Worm (Caenorhabditis elegans) whole organism, late embryonic: ENCODE results near the gene dhs-5.

ENCODE experiments used
- C38D4.7 ChIP-seq: fragments of 200-800 bp; sonication (Bioruptor generic); optimal IDR thresholded peaks from 2 replicates; lab custom pipeline; 2018; ENCODE audit warnings: mild to moderate bottlenecking, missing genetic modification characterization, moderate library complexity, missing compliant biosample characterization
- K02D7.2 ChIP-seq: sonication (generic microtip); optimal IDR thresholded peaks from 2 replicates; lab custom pipeline; 2017; ENCODE audit warnings: mild to moderate bottlenecking, missing genetic modification characterization, missing compliant biosample characterization
- K09A11.1 ChIP-seq: sonication (generic microtip); optimal IDR thresholded peaks from 2 replicates; lab custom pipeline; 2017; ENCODE audit warnings: antibody characterized with exemption, mild to moderate bottlenecking, missing genetic modification characterization, missing compliant biosample characterization; ENCODE audit not compliant: insufficient read depth
- ceh-18 ChIP-seq: sonication (generic microtip); optimal IDR thresholded peaks from 2 replicates; lab custom pipeline; 2016; ENCODE audit warnings: missing genetic modification characterization, missing compliant biosample characterization
- ceh-22 ChIP-seq: sonication (generic microtip); optimal IDR thresholded peaks from 2 replicates; lab custom pipeline; 2017; ENCODE audit warnings: missing biosample characterization, missing genetic modification characterization
- ceh-24 ChIP-seq: sonication (generic microtip); optimal IDR thresholded peaks from 2 replicates; lab custom pipeline; 2016; ENCODE audit warnings: mild to moderate bottlenecking, missing genetic modification characterization, missing compliant biosample characterization
- ceh-31 ChIP-seq: sonication (generic microtip); optimal IDR thresholded peaks from 2 replicates; lab custom pipeline; 2016; ENCODE audit warnings: missing genetic modification characterization, missing compliant biosample characterization
- ceh-45 ChIP-seq: fragments of 200-800 bp; sonication (Bioruptor generic); IDR thresholded peaks from 2 replicates; pipeline ENCODE4 v1.3.6; 2022; ENCODE audit warnings: missing genetic modification reagents, missing genetic modification characterization, missing compliant biosample characterization
- dve-1 ChIP-seq: sonication (generic microtip); optimal IDR thresholded peaks from 2 replicates; lab custom pipeline; 2017; ENCODE audit warnings: antibody characterized with exemption, mild to moderate bottlenecking, missing genetic modification characterization, missing compliant biosample characterization
- elt-2 ChIP-seq: sonication (generic microtip); optimal IDR thresholded peaks from 2 replicates; lab custom pipeline; 2016; ENCODE audit warnings: missing genetic modification reagents, missing genetic modification characterization, missing compliant biosample characterization
- eyg-1 ChIP-seq: sonication (generic microtip); optimal IDR thresholded peaks from 2 replicates; lab custom pipeline; 2016; ENCODE audit warnings: missing genotype, missing genetic modification characterization, missing compliant biosample characterization
- gmeb-2 ChIP-seq: sonication (generic microtip); optimal IDR thresholded peaks from 2 replicates; lab custom pipeline; 2016; ENCODE audit warnings: missing genetic modification characterization, inconsistent platforms, missing compliant biosample characterization
- hlh-13 ChIP-seq: fragments of 200-800 bp; sonication (Bioruptor generic); optimal IDR thresholded peaks from 2 replicates; lab custom pipeline; 2018; ENCODE audit warnings: mild to moderate bottlenecking, missing genetic modification characterization, missing compliant biosample characterization
- hlh-15 ChIP-seq: sonication (generic microtip); optimal IDR thresholded peaks from 2 replicates; lab custom pipeline; 2016; ENCODE audit warnings: missing genetic modification characterization, missing compliant biosample characterization
- hlh-30 ChIP-seq: sonication (generic microtip); optimal IDR thresholded peaks from 2 replicates; lab custom pipeline; 2017; ENCODE audit warnings: antibody characterized with exemption, missing genetic modification characterization, missing compliant biosample characterization; ENCODE audit not compliant: insufficient read depth
- hlh-6 ChIP-seq: sonication (generic microtip); optimal IDR thresholded peaks from 2 replicates; lab custom pipeline; 2016; ENCODE audit warnings: missing genotype, missing genetic modification characterization, missing compliant biosample characterization
- lin-11 ChIP-seq: fragments of 200-800 bp; sonication (Bioruptor generic); optimal IDR thresholded peaks from 2 replicates; lab custom pipeline; 2018; ENCODE audit warnings: mild to moderate bottlenecking, missing genetic modification characterization, missing compliant biosample characterization
- madf-2 ChIP-seq: sonication (generic microtip); optimal IDR thresholded peaks from 2 replicates; lab custom pipeline; 2017; ENCODE audit warnings: missing genetic modification characterization, missing compliant biosample characterization
- nhr-232 ChIP-seq: sonication (generic microtip); optimal IDR thresholded peaks from 2 replicates; lab custom pipeline; 2016; ENCODE audit warnings: missing genetic modification characterization, missing compliant biosample characterization
- pag-3 ChIP-seq: sonication (generic microtip); optimal IDR thresholded peaks from 2 replicates; lab custom pipeline; 2016; ENCODE audit warnings: missing compliant biosample characterization, missing genetic modification characterization, borderline replicate concordance
- pax-1 ChIP-seq: fragments of 150-350 bp; optimal IDR thresholded peaks from 2 replicates; lab custom pipeline; 2014; ENCODE audit warnings: missing biosample characterization, missing genetic modification characterization
- pha-2 ChIP-seq: sonication (generic microtip); optimal IDR thresholded peaks from 2 replicates; lab custom pipeline; 2017; ENCODE audit warnings: mild to moderate bottlenecking, missing genetic modification characterization, missing compliant biosample characterization
- pros-1 ChIP-seq: fragments of 150-350 bp; optimal IDR thresholded peaks from 2 replicates; lab custom pipeline; 2014; ENCODE audit warnings: missing biosample characterization, missing genetic modification reagents, missing genetic modification characterization
- ref-2 ChIP-seq: sonication (generic microtip); optimal IDR thresholded peaks from 2 replicates; lab custom pipeline; 2016; ENCODE audit warnings: missing genetic modification characterization, missing compliant biosample characterization
- rnt-1 ChIP-seq: sonication (generic microtip); optimal IDR thresholded peaks from 2 replicates; lab custom pipeline; 2016; ENCODE audit warnings: missing genetic modification characterization, missing compliant biosample characterization
- sdc-2 ChIP-seq: sonication (generic microtip); optimal IDR thresholded peaks from 2 replicates; lab custom pipeline; 2016; ENCODE audit warnings: missing genotype, missing genetic modification characterization, missing compliant biosample characterization
- sox-2 ChIP-seq: fragments of 200-800 bp; sonication (Bioruptor generic); IDR thresholded peaks from 2 replicates; pipeline ENCODE4 v1.3.6; 2022; ENCODE audit warnings: missing genetic modification reagents, missing genetic modification characterization, missing compliant biosample characterization
- tbx-2 ChIP-seq: sonication (generic microtip); optimal IDR thresholded peaks from 2 replicates; lab custom pipeline; 2016; ENCODE audit warnings: missing genetic modification characterization, missing compliant biosample characterization
- ttx-3 ChIP-seq: sonication (generic microtip); optimal IDR thresholded peaks from 2 replicates; lab custom pipeline; 2016; ENCODE audit warnings: missing genetic modification reagents, missing genetic modification characterization, missing compliant biosample characterization
- unc-42 ChIP-seq: sonication (generic microtip); optimal IDR thresholded peaks from 2 replicates; lab custom pipeline; 2016; ENCODE audit warnings: missing genotype, missing genetic modification characterization, missing compliant biosample characterization
- unc-55 ChIP-seq: sonication (generic microtip); optimal IDR thresholded peaks from 2 replicates; lab custom pipeline; 2017; ENCODE audit warnings: missing biosample characterization, missing genetic modification reagents, missing genetic modification characterization
- zip-5 ChIP-seq: sonication (generic microtip); optimal IDR thresholded peaks from 2 replicates; lab custom pipeline; 2016; ENCODE audit warnings: missing genetic modification characterization, missing compliant biosample characterization

Gene dhs-5

DNA sequence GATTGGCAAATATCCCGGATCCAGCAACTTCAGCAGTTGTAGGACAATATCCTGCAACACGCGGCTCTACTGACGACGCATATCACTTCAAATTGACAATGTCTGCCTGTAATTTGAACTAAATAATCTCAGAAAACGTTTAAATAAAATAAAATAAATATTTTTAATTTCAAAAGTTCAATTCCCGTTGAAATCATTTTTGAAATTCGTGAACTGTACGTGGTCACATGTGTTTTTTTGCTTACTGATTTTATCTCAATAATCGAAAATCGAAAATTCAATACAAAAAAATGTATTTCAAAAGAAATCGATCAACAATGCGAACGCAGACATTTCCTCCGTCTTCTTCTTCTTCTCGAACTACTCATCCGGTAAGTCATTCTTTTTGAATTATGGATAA, 16.1 kb upstream of the dhs-5 start, which contains the start of gene F07F6.1:
TSS of gene F07F6.1 (plus strand) at position 301 of the 400 bp plus-strand sequence.
- TF ChIP-seq K09A11.1 (tag; lab: Kevin White, UChicago) = no peak
- TF ChIP-seq eyg-1 (tag; lab: Kevin White, UChicago) = no peak
- TF ChIP-seq sdc-2 (tag; lab: Kevin White, UChicago) = no peak
- TF ChIP-seq pax-1 (tag; lab: Kevin White, UChicago) = no peak
- no peak for TF ChIP-seq ceh-24 (tag; lab: Kevin White, UChicago)
- no peak for TF ChIP-seq ceh-22 (tag; lab: Kevin White, UChicago)
- TF ChIP-seq tbx-2 = no peak
- TF ChIP-seq ref-2 (tag; lab: Kevin White, UChicago) = no peak
- no peak for TF ChIP-seq ceh-45 (GFP tag; lab: Robert Waterston, UW)
- no peak for TF ChIP-seq gmeb-2 (tag; lab: Kevin White, UChicago)
- no peak for TF ChIP-seq pha-2 (tag; lab: Kevin White, UChicago)
- TF ChIP-seq unc-42 = no peak
- TF ChIP-seq ttx-3 = no peak
- TF ChIP-seq lin-11 (tag; lab: Kevin White, UChicago) = no peak
- TF ChIP-seq hlh-30 (tag; lab: Kevin White, UChicago) = no peak

DNA sequence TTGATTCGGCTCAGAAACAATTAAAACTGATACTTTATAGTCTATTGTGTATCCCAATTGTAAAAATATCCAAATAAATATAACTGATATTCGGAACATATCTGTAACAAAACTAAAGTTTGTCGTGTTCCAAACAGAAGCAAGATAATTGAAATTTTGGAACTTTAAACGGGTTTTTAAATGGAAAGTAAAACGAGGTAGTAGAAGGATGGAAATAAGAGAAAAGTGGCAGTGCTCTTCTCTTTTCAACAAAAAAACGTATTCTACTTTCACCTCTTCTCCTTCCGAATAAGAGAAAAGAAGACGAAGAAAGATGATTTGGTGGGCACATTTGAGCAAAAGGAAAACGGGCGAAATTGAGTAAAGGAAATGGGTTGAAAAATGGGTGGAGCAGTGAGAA, 7.1 kb upstream of the dhs-5 start, which contains the start of gene nmr-1:
TSS of gene nmr-1 (minus strand) at position 101 of the 400 bp plus-strand sequence.
- TF ChIP-seq nhr-232 (tag; lab: Kevin White, UChicago) (no peak), ceh-31 (tag; lab: Kevin White, UChicago) (no peak), K09A11.1 (tag; lab: Kevin White, UChicago) (no peak), zip-5 (no peak), ceh-45 (GFP tag; lab: Robert Waterston, UW) (no peak), ceh-24 (tag; lab: Kevin White, UChicago) (no peak), K02D7.2 (no peak), pag-3 (tag; lab: Kevin White, UChicago) (no peak), sdc-2 (tag; lab: Kevin White, UChicago) (no peak), ref-2 (tag; lab: Kevin White, UChicago) (no peak), eyg-1 (tag; lab: Kevin White, UChicago) (no peak)

DNA sequence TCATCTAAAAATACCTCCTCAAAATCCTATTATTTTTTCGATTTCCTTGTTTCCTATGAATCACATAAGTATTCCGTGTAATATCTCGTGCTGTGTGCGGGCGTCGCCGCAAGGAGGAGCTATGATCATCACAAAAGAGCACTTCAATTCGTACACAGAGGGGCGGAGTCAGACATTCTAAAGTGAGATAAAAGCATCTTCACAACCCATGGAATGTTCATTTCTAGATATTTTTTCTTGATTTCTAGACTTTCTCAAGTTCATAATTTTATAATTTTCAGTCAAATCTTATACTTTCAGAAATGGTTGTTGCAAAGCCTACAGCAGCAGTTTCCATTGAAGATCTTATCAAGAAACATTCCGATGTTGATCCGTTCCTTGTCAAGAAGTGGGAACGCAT, 6.3 kb upstream of the dhs-5 start, which contains the start of gene cex-1:
TSS of gene cex-1 (plus strand) at position 301 of the 400 bp plus-strand sequence.
- TF ChIP-seq madf-2 (tag; lab: Kevin White, UChicago) (no peak), hlh-15 (no peak), ceh-18 (tag; lab: Kevin White, UChicago) (no peak), elt-2 (tag; lab: Kevin White, UChicago) (no peak), hlh-6 (tag; lab: Kevin White, UChicago) (no peak), ttx-3 (no peak), nhr-232 (tag; lab: Kevin White, UChicago) (no peak)

DNA sequence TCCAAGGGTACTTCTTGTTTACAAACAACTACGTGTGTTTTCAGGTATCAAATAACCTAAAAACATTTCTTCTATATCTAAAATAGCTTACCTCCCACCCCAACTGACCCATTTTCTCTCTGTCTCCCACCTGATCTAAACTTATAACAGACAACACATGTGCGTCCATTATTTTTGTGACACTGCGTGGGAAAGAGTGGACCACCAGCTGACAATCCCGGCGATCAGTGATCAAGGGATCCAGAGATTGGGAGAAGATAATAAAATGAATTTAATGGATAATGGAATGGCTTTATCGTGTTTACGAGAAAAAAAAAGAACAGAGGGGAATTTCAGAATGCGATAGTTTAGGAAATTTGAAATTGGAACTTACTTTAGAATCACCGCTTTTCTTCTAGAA, 4.4 kb upstream of the dhs-5 start:
- TF ChIP-seq unc-55 (GFP tag; lab: Kevin White, UChicago) (peak; percentile 77), pros-1 (tag; lab: Kevin White, UChicago) (no peak), ceh-18 (tag; lab: Kevin White, UChicago) (peak; percentile 23)

DNA sequence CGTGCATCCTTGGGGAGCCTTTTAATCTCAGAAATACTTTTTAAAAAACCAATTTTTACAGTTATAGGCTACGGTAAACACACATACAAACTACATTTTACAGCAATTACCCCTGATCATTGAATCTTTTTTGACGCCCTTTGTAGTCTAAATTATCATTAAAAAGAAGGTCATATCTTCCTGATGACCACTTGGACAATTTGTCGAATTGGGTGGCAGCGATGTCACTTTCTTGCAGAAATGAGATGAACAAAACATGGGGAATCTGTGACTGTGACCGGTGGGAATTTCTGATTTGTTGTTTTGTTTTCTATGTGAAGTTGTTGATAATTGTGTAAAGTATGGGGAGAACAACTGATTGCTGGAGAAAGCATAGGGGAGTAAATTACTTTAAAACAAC, 4.0 kb upstream of the dhs-5 start:
- TF ChIP-seq dve-1 (no peak), ttx-3 (no peak), rnt-1 (tag; lab: Kevin White, UChicago) (no peak), hlh-30 (tag; lab: Kevin White, UChicago) (no peak), hlh-13 (GFP tag; lab: Kevin White, UChicago) (no peak), sox-2 (GFP tag; lab: Robert Waterston, UW) (no peak), ceh-45 (GFP tag; lab: Robert Waterston, UW) (no peak), hlh-15 (no peak)

DNA sequence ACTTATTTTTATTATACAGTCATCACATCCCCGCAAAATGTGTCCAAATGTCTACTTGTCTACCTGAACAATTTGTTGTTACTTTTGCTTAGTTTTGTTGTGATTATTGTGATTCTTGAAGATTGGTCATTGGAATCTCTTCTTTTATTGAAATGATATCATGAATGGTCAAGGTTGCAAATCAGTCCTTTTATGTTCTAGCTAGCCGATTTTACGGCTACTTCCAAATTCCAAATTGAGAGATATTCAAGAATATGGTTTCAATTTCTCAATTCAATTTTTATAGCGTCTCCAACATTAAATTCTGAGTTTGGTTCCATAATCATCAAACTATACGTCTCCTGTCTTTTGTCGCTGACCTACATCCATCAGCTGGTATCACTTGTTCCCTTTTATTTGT, 2.4 kb upstream of the dhs-5 start:
- TF ChIP-seq ceh-18 (tag; lab: Kevin White, UChicago) (no peak), C38D4.7 (no peak)
